Fruit fly (Drosophila melanogaster): ENCODE data around the gene Snoo.

Snoo gene

DNA sequence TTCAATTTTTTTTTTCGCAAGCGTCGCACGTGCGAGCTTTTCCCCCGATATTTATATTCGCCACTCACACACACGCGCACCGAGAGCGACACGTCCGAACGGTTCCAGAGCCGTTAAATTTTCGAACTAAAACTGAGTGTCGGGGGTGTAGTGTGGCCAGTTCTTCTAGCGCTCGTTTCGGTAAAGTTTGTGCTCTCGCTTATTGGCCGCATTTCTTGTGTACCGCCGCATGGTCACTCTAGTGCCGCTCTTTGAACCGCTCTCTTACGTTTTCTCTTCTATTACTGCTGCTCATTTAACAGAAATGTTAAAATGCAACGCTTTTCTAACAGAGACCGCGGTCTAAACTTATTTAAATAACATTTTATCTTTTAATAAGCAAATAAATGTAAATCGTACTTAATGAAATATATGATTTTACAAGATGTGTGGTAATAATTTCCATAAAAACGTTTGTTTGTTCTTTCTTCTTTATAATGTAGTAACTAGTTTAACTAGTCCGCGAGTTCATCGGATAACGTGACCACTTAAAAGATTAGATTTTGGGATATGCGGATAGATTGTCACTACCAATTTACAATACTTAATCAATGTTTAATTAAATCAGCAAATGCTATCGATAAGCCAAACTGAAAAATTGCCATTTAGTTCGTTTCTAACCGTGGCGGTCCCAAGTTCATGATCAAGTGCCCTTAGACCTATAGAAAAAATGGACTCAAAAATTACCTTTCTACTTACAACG is at the start of gene Snoo (continued):
- TF ChIP-seq Mrtf (GFP tag; IDR thresholded peaks at IDR 0.05) (no peak), sr (GFP tag; IDR thresholded peaks at IDR 0.05) (no peak), sob (GFP tag; IDR thresholded peaks at IDR 0.05) (peak; percentile 11; the same call in 1 of the 2 replicates), odd (GFP tag; optimal IDR thresholded peaks at IDR 0.05) (no peak), so (GFP tag; IDR thresholded peaks at IDR 0.05) (peak; percentile 52; the same call in 2 of the 3 replicates), Ptx1 (GFP tag; IDR thresholded peaks at IDR 0.05) (no peak), maf-S (GFP tag; optimal IDR thresholded peaks at IDR 0.05) (no peak), CG1529 (GFP tag; optimal IDR thresholded peaks at IDR 0.05) (no peak), chm (GFP tag; IDR thresholded peaks at IDR 0.05) (peak; percentile 54; the same call in 1 of the 2 replicates), Sry-β (GFP tag; optimal IDR thresholded peaks at IDR 0.05) (no peak), chn (GFP tag; optimal IDR thresholded peaks at IDR 0.05) (no peak), CG1792 (GFP tag; optimal IDR thresholded peaks at IDR 0.05) (no peak), CG7786 (GFP tag; optimal IDR thresholded peaks at IDR 0.05) (no peak), CG30431 (GFP tag; optimal IDR thresholded peaks at IDR 0.05) (no peak), CG2120 (GFP tag; optimal IDR thresholded peaks at IDR 0.05) (no peak), CG12071 (GFP tag; optimal IDR thresholded peaks at IDR 0.05) (no peak), ttk (GFP tag; IDR thresholded peaks at IDR 0.05) (no peak), Sry-δ (GFP tag; optimal IDR thresholded peaks at IDR 0.05) (peak; percentile 0), p53 (GFP tag; optimal IDR thresholded peaks at IDR 0.05) (no peak), CG1647 (GFP tag; optimal IDR thresholded peaks at IDR 0.05) (no peak), CG10431 (GFP tag; optimal IDR thresholded peaks at IDR 0.05) (no peak), CG10267 (tag; optimal IDR thresholded peaks at IDR 0.05) (peak; percentile 12), CG7357 (GFP tag; IDR thresholded peaks at IDR 0.05) (no peak), CG6813 (GFP tag; optimal IDR thresholded peaks at IDR 0.05) (no peak), CG3407 (GFP tag; optimal IDR thresholded peaks at IDR 0.05) (no peak), CG12299 (tag; optimal IDR thresholded peaks at IDR 0.05) (peak; percentile 4), HmgZ (tag; optimal IDR thresholded peaks at IDR 0.05) (peak; percentile 47), gfzf (GFP tag; optimal IDR thresholded peaks at IDR 0.05) (peak; percentile 96), gcm2 (GFP tag; optimal IDR thresholded peaks at IDR 0.05) (no peak), CG1832 (GFP tag; optimal IDR thresholded peaks at IDR 0.05) (no peak), CG9727 (GFP tag; optimal IDR thresholded peaks at IDR 0.05) (no peak), ERR (GFP tag; optimal IDR thresholded peaks at IDR 0.05) (peak; percentile 27), unpg (GFP tag; optimal IDR thresholded peaks at IDR 0.05) (no peak), tna (GFP tag; IDR thresholded peaks at IDR 0.05; ENCODE audit: partially characterized antibody) (peak; percentile 12; the same call in 1 of the 2 replicates), Optix (GFP tag; IDR thresholded peaks at IDR 0.05) (no peak), Mes4 (GFP tag; optimal IDR thresholded peaks at IDR 0.05) (no peak), eyg (GFP tag; optimal IDR thresholded peaks at IDR 0.05) (no peak), Rfx (GFP tag; IDR thresholded peaks at IDR 0.05) (peak; percentile 38; the same call in 1 of the 2 replicates), CG31441 (GFP tag; IDR thresholded peaks at IDR 0.05) (no peak), Elba2 (GFP tag; optimal IDR thresholded peaks at IDR 0.05) (no peak), Nf-YA (GFP tag; IDR thresholded peaks at IDR 0.05) (no peak), Hr78 (GFP tag; optimal IDR thresholded peaks at IDR 0.05) (no peak), Meics (GFP tag; optimal IDR thresholded peaks at IDR 0.05) (no peak), phol (tag; optimal IDR thresholded peaks at IDR 0.05) (no peak), aop (GFP tag; IDR thresholded peaks at IDR 0.05) (no peak), CG11560 (tag; IDR thresholded peaks at IDR 0.05) (no peak), salm (tag; optimal IDR thresholded peaks at IDR 0.05) (peak; percentile 2), CG33213 (GFP tag; optimal IDR thresholded peaks at IDR 0.05) (no peak), sna (GFP tag; IDR thresholded peaks at IDR 0.05; ENCODE audit: partially characterized antibody) (0 out of 2 replicates have a peak, but pooled peaks have one; percentile 46), CG1603 (tag; optimal IDR thresholded peaks at IDR 0.05) (peak; percentile 50)

Data from whole organism, embryonic.